Worm (Caenorhabditis elegans) whole organism, midembryonic: ENCODE measurements around the gene phf-5.

Experiments used
- T22C8.4 ChIP-seq: fragments of 200-800 bp; sonication (Bioruptor generic); IDR thresholded peaks from 2 replicates; pipeline ENCODE4 v1.3.6; 2022; ENCODE audit warnings: missing genetic modification characterization, missing compliant biosample characterization
- cog-1 ChIP-seq: sonication (generic microtip); optimal IDR thresholded peaks from 2 replicates; lab custom pipeline; 2016; ENCODE audit warnings: missing genetic modification characterization, missing compliant biosample characterization
- flt-1 ChIP-seq: fragments of 200-800 bp; sonication (Bioruptor generic); IDR thresholded peaks from 2 replicates; pipeline ENCODE4 v1.3.6; 2022; ENCODE audit warnings: missing genetic modification characterization, missing compliant biosample characterization
- klf-2 ChIP-seq: fragments of 200-800 bp; sonication (Bioruptor generic); conservative IDR thresholded peaks from 2 replicates; pipeline ENCODE4 v1.3.6; 2022; ENCODE audit warnings: missing genetic modification reagents, missing genetic modification characterization, missing compliant biosample characterization
- med-1 ChIP-seq: sonication (generic microtip); optimal IDR thresholded peaks from 2 replicates; lab custom pipeline; 2017; ENCODE audit warnings: missing genetic modification characterization, mild to moderate bottlenecking, missing compliant biosample characterization, antibody characterized with exemption, missing genetic modification reagents; ENCODE audit not compliant: insufficient read depth
- ref-1 ChIP-seq: fragments of 200-800 bp; sonication (Bioruptor generic); conservative IDR thresholded peaks from 2 replicates; pipeline ENCODE4 v1.3.6; 2022; ENCODE audit warnings: missing genetic modification reagents, missing genetic modification characterization, missing compliant biosample characterization
- tab-1 ChIP-seq: fragments of 200-800 bp; sonication (Bioruptor generic); IDR thresholded peaks from 2 replicates; pipeline ENCODE4 v1.3.6; 2022; ENCODE audit warnings: missing genetic modification characterization, missing compliant biosample characterization
- ztf-23 ChIP-seq: fragments of 200-800 bp; sonication (Bioruptor generic); IDR thresholded peaks from 2 replicates; pipeline ENCODE4 v1.3.6; 2022; ENCODE audit warnings: missing genetic modification reagents, missing genetic modification characterization, missing compliant biosample characterization
- ztf-29 ChIP-seq: fragments of 200-800 bp; sonication (Bioruptor generic); IDR thresholded peaks from 2 replicates; pipeline ENCODE4 v1.3.6; 2022; ENCODE audit warnings: missing genetic modification reagents, missing genetic modification characterization, missing compliant biosample characterization

Gene phf-5

ce11 chrIII:2343273-2343672, at the start of gene phf-5:
phf-5 (plus strand) TSS chrIII:2343573.
- no peak for TF ChIP-seq flt-1
- no peak for TF ChIP-seq ztf-29
- TF ChIP-seq cog-1 (tag; lab: Kevin White, UChicago): no peak
- no peak for TF ChIP-seq ztf-23 (GFP tag; lab: Robert Waterston, UW)
- TF ChIP-seq T22C8.4 (GFP tag; lab: Robert Waterston, UW): no peak
- TF ChIP-seq tab-1 (GFP tag; lab: Robert Waterston, UW): no peak
- no peak for TF ChIP-seq ref-1
- no peak for TF ChIP-seq med-1
- no peak for TF ChIP-seq klf-2 (GFP tag; lab: Robert Waterston, UW)

- TF ChIP-seq ztf-29 (no peak), tab-1 (GFP tag; lab: Robert Waterston, UW) (no peak), ref-1 (no peak), klf-2 (GFP tag; lab: Robert Waterston, UW) (no peak), cog-1 (tag; lab: Kevin White, UChicago) (no peak), T22C8.4 (GFP tag; lab: Robert Waterston, UW) (no peak), ztf-23 (GFP tag; lab: Robert Waterston, UW) (no peak), med-1 (no peak), flt-1 (no peak)
Measured at ce11 chrIII:2294736-2295135, 48.6 kb upstream of the phf-5 start.

ce11 chrIII:2304149-2304548, 39.2 kb upstream of the phf-5 start:
- TF ChIP-seq med-1: no peak
- no peak for TF ChIP-seq klf-2 (GFP tag; lab: Robert Waterston, UW)
- no peak for TF ChIP-seq flt-1
- no peak for TF ChIP-seq ztf-29

- 0 out of 2 replicates have a peak, but pooled peaks have one; percentile 13 for TF ChIP-seq ref-1
- TF ChIP-seq T22C8.4 (GFP tag; lab: Robert Waterston, UW): no peak
- TF ChIP-seq cog-1 (tag; lab: Kevin White, UChicago): peak; percentile 5
Measured at ce11 chrIII:2304867-2305266, 38.5 kb upstream of the phf-5 start, which contains the start of gene Y54F10BM.9. Y54F10BM.9 (minus strand) TSS chrIII:2304927.

ce11 chrIII:2308026-2308425, 35.3 kb upstream of the phf-5 start, which contains the start of the genes fbxa-1 and Y54F10BM.20:
fbxa-1 (minus strand) TSS chrIII:2308126.
Y54F10BM.20 (plus strand) TSS chrIII:2308256.
- no peak for TF ChIP-seq ztf-29
- TF ChIP-seq med-1: no peak
- no peak for TF ChIP-seq klf-2 (GFP tag; lab: Robert Waterston, UW)
- TF ChIP-seq T22C8.4 (GFP tag; lab: Robert Waterston, UW): no peak
- TF ChIP-seq ref-1: no peak
- no peak for TF ChIP-seq ztf-23 (GFP tag; lab: Robert Waterston, UW)
- TF ChIP-seq tab-1 (GFP tag; lab: Robert Waterston, UW): no peak
- no peak for TF ChIP-seq flt-1
- no peak for TF ChIP-seq cog-1 (tag; lab: Kevin White, UChicago)

- no peak for TF ChIP-seq klf-2 (GFP tag; lab: Robert Waterston, UW)
- no peak for TF ChIP-seq flt-1
- no peak for TF ChIP-seq cog-1 (tag; lab: Kevin White, UChicago)
Measured at ce11 chrIII:2310996-2311395, 32.4 kb upstream of the phf-5 start.

ce11 chrIII:2313985-2314494, 29.3 kb upstream of the phf-5 start, which contains the start of the genes fbxa-66 and iffb-1:
fbxa-66 (minus strand) TSS chrIII:2314035.
iffb-1 (plus strand) TSS chrIII:2314436.
- TF ChIP-seq med-1: no peak

- TF ChIP-seq tab-1 (GFP tag; lab: Robert Waterston, UW) (0 out of 2 replicates have a peak, but pooled peaks have one; percentile 5), T22C8.4 (GFP tag; lab: Robert Waterston, UW) (no peak)
Measured at ce11 chrIII:2314678-2315077, 28.7 kb upstream of the phf-5 start.

- TF ChIP-seq klf-2 (GFP tag; lab: Robert Waterston, UW) (no peak), ref-1 (no peak), flt-1 (no peak), tab-1 (GFP tag; lab: Robert Waterston, UW) (no peak), ztf-29 (no peak), cog-1 (tag; lab: Kevin White, UChicago) (no peak), T22C8.4 (GFP tag; lab: Robert Waterston, UW) (no peak), med-1 (no peak), ztf-23 (GFP tag; lab: Robert Waterston, UW) (no peak)
Measured at ce11 chrIII:2316439-2316838, 26.9 kb upstream of the phf-5 start.

ce11 chrIII:2324703-2325102, 18.7 kb upstream of the phf-5 start:
- TF ChIP-seq klf-2 (GFP tag; lab: Robert Waterston, UW): no peak
- TF ChIP-seq T22C8.4 (GFP tag; lab: Robert Waterston, UW): no peak
- no peak for TF ChIP-seq cog-1 (tag; lab: Kevin White, UChicago)
- no peak for TF ChIP-seq med-1
- TF ChIP-seq ref-1: no peak
- TF ChIP-seq ztf-29: no peak
- TF ChIP-seq flt-1: no peak
- no peak for TF ChIP-seq ztf-23 (GFP tag; lab: Robert Waterston, UW)
- no peak for TF ChIP-seq tab-1 (GFP tag; lab: Robert Waterston, UW)

ce11 chrIII:2328612-2329011, 14.8 kb upstream of the phf-5 start:
- TF ChIP-seq T22C8.4 (GFP tag; lab: Robert Waterston, UW) (peak; percentile 78), klf-2 (GFP tag; lab: Robert Waterston, UW) (no peak), ref-1 (no peak)
